Worm (Caenorhabditis elegans): ENCODE results near the gene Y19D2B.2.
"Not testable (repeated sequence)": the region's sequence is repeated elsewhere in the genome, so short reads cannot be mapped to it uniquely, and the experiment has no call there.

The Y19D2B.2 gene

ce11 chrII:10894996-10895395, 29.1 kb upstream of the Y19D2B.2 start, which contains the start of gene sra-10:
TSS of gene sra-10 (minus strand) at chrII:10895096.
- TF ChIP-seq fkh-10 (GFP tag; optimal IDR thresholded peaks at IDR 0.05) = no peak
- TF ChIP-seq saeg-2 (GFP tag; IDR thresholded peaks at IDR 0.05) = no peak
- no peak for TF ChIP-seq Y105C5A.15 (GFP tag; IDR thresholded peaks at IDR 0.05)

ce11 chrII:10895959-10896358, 28.1 kb upstream of the Y19D2B.2 start:
- TF ChIP-seq nhr-76 (tag; optimal IDR thresholded peaks at IDR 0.05) (no peak), madf-5 (GFP tag; IDR thresholded peaks at IDR 0.05) (no peak), ceh-20 (GFP tag; IDR thresholded peaks at IDR 0.05) (no peak), php-3 (GFP tag; IDR thresholded peaks at IDR 0.05) (no peak), mdt-29 (GFP tag; IDR thresholded peaks at IDR 0.05) (no peak), unc-130 (GFP tag; optimal IDR thresholded peaks at IDR 0.05) (no peak), cey-2 (tag; optimal IDR thresholded peaks at IDR 0.05; ENCODE audit: borderline replicate concordance, insufficient read depth) (no peak), egl-27 (tag; optimal IDR thresholded peaks at IDR 0.05) (no peak), zip-2 (tag; optimal IDR thresholded peaks at IDR 0.05) (no peak)

- TF ChIP-seq T26A8.4 (GFP tag; IDR thresholded peaks at IDR 0.05) (no peak), nhr-25 (tag; optimal IDR thresholded peaks at IDR 0.05; ENCODE audit: borderline replicate concordance, insufficient read depth) (no peak), ceh-82 (tag; optimal IDR thresholded peaks at IDR 0.05) (no peak), ZK546.5 (tag; optimal IDR thresholded peaks at IDR 0.05) (no peak), lir-3 (tag; optimal IDR thresholded peaks at IDR 0.05) (no peak), mep-1 (tag; optimal IDR thresholded peaks at IDR 0.05) (no peak), set-16 (GFP tag; IDR thresholded peaks at IDR 0.05) (no peak), daf-19 (GFP tag; conservative IDR thresholded peaks at IDR 0.05) (no peak), ama-1 (optimal IDR thresholded peaks at IDR 0.05) (no peak), aly-2 (tag; optimal IDR thresholded peaks at IDR 0.05) (no peak), ztf-7 (tag; optimal IDR thresholded peaks at IDR 0.05) (no peak), nhr-6 (tag; optimal IDR thresholded peaks at IDR 0.05) (no peak), lin-38 (GFP tag; IDR thresholded peaks at IDR 0.05) (no peak)
Measured at ce11 chrII:10898998-10899397, 25.1 kb upstream of the Y19D2B.2 start.

- TF ChIP-seq ama-1 (optimal IDR thresholded peaks at IDR 0.05) (no peak), D1046.2 (GFP tag; IDR thresholded peaks at IDR 0.05) (no peak), daf-19 (GFP tag; conservative IDR thresholded peaks at IDR 0.05) (no peak), aly-2 (tag; optimal IDR thresholded peaks at IDR 0.05) (no peak)
Measured at ce11 chrII:10902104-10902503, 21.9 kb upstream of the Y19D2B.2 start, which contains the start of gene gly-1. TSS of gene gly-1 (minus strand) at chrII:10902204.

- not testable (repeated sequence) for TF ChIP-seq F10B5.3, lsy-2, egl-27 (tag; optimal IDR thresholded peaks at IDR 0.05)
Measured at ce11 chrII:10904379-10904778, 19.7 kb upstream of the Y19D2B.2 start, which contains the start of gene sra-12. TSS of gene sra-12 (minus strand) at chrII:10904479.

ce11 chrII:10910219-10910618, 13.8 kb upstream of the Y19D2B.2 start, which contains the start of gene sra-11:
TSS of gene sra-11 (minus strand) at chrII:10910319.
- TF ChIP-seq mep-1 (tag; optimal IDR thresholded peaks at IDR 0.05) (no peak), F10B5.3 (tag; optimal IDR thresholded peaks at IDR 0.05) (no peak), nhr-77 (tag; optimal IDR thresholded peaks at IDR 0.05) (no peak), set-16 (GFP tag; IDR thresholded peaks at IDR 0.05) (no peak), aly-2 (tag; optimal IDR thresholded peaks at IDR 0.05) (no peak), daf-19 (GFP tag; conservative IDR thresholded peaks at IDR 0.05) (no peak), lsy-2 (tag; optimal IDR thresholded peaks at IDR 0.05) (no peak), D1046.2 (GFP tag; IDR thresholded peaks at IDR 0.05) (no peak), F26F4.8 (GFP tag; conservative IDR thresholded peaks at IDR 0.05) (no peak), rbr-2 (tag; optimal IDR thresholded peaks at IDR 0.05) (no peak), saeg-2 (GFP tag; IDR thresholded peaks at IDR 0.05) (no peak)

All from whole organism, L4 larva.